Fruit fly (Drosophila melanogaster) whole organism, embryonic: ENCODE data around the gene TwdlW.
A peak's percentile ranks its signal among the peaks of the same experiment; 100 is the strongest.

Experiments
- Antp ChIP-seq: fragments of 200-800 bp; sonication (Bioruptor generic); optimal IDR thresholded peaks from 3 replicates; lab custom pipeline; 2016; ENCODE audit warnings: missing biosample characterization, missing genetic modification characterization
- Atf-2 ChIP-seq: fragments of 200-800 bp; sonication (Bioruptor generic); optimal IDR thresholded peaks from 2 replicates; lab custom pipeline; 2016; ENCODE audit warnings: missing biosample characterization, missing genetic modification characterization
- CG11398 ChIP-seq: fragments of 200-800 bp; sonication (Bioruptor generic); optimal IDR thresholded peaks from 2 replicates; lab custom pipeline; 2016; ENCODE audit warnings: missing biosample characterization, missing genetic modification characterization
- CG12071 ChIP-seq: fragments of 200-800 bp; sonication (Bioruptor generic); optimal IDR thresholded peaks from 3 replicates; lab custom pipeline; 2018; ENCODE audit warnings: missing biosample characterization, mild to moderate bottlenecking, missing genetic modification characterization
- CG12299 ChIP-seq: fragments of 200-800 bp; sonication (Bioruptor generic); optimal IDR thresholded peaks from 2 replicates; lab custom pipeline; 2018; ENCODE audit warnings: missing biosample characterization, mild to moderate bottlenecking, missing genetic modification characterization
- CG13775 ChIP-seq: fragments of 200-800 bp; sonication (Bioruptor generic); optimal IDR thresholded peaks from 3 replicates; lab custom pipeline; 2017; ENCODE audit warnings: missing biosample characterization, mild to moderate bottlenecking, missing genetic modification characterization
- CG15479 ChIP-seq: fragments of 200-800 bp; sonication (Bioruptor generic); optimal IDR thresholded peaks from 3 replicates; lab custom pipeline; 2019; ENCODE audit warnings: missing biosample characterization, mild to moderate bottlenecking, missing genetic modification characterization, moderate library complexity
- CG16815 ChIP-seq: fragments of 200-800 bp; sonication (Bioruptor generic); optimal IDR thresholded peaks from 3 replicates; lab custom pipeline; 2017; ENCODE audit warnings: missing biosample characterization, mild to moderate bottlenecking, missing genetic modification characterization
- CG17359 ChIP-seq: fragments of 200-800 bp; sonication (Bioruptor generic); optimal IDR thresholded peaks from 3 replicates; lab custom pipeline; 2018; ENCODE audit warnings: missing biosample characterization, mild to moderate bottlenecking, missing genetic modification characterization, moderate library complexity
- CG17612 ChIP-seq: fragments of 200-800 bp; sonication (Bioruptor generic); IDR thresholded peaks from 2 replicates; pipeline ENCODE4 v1.3.6; 2022; ENCODE audit warnings: missing biosample characterization, missing genetic modification characterization
- CG18262 ChIP-seq: fragments of 200-800 bp; optimal IDR thresholded peaks from 3 replicates; lab custom pipeline; 2019; ENCODE audit warnings: missing biosample characterization, mild to moderate bottlenecking, missing genetic modification characterization, moderate library complexity
- CG2129 ChIP-seq: fragments of 200-800 bp; sonication (Bioruptor generic); IDR thresholded peaks from 2 replicates; pipeline ENCODE4 v1.3.6; 2022; ENCODE audit warnings: missing biosample characterization, missing genetic modification characterization; ENCODE audit not compliant: partially characterized antibody
- CG2199 ChIP-seq: fragments of 200-800 bp; sonication (Bioruptor generic); IDR thresholded peaks from 3 replicates; pipeline ENCODE4 v1.3.6; 2022; ENCODE audit warnings: missing biosample characterization, missing genetic modification characterization
- CG31388 ChIP-seq: fragments of 200-800 bp; sonication (Bioruptor generic); optimal IDR thresholded peaks from 2 replicates; lab custom pipeline; 2016; ENCODE audit warnings: missing biosample characterization, missing genetic modification characterization
- CG4282 ChIP-seq: fragments of 200-800 bp; sonication (Bioruptor generic); optimal IDR thresholded peaks from 2 replicates; lab custom pipeline; 2016; ENCODE audit warnings: missing biosample characterization, missing genetic modification characterization
- CG4328 ChIP-seq: fragments of 200-800 bp; sonication (Bioruptor generic); optimal IDR thresholded peaks from 3 replicates; lab custom pipeline; 2017; ENCODE audit warnings: missing biosample characterization, missing genetic modification reagents, missing genetic modification characterization
- CG6272 ChIP-seq: fragments of 200-800 bp; sonication (Bioruptor generic); IDR thresholded peaks from 2 replicates; pipeline ENCODE4 v1.3.6; 2022; ENCODE audit warnings: missing biosample characterization, missing genetic modification characterization
- CG7745 ChIP-seq: fragments of 200-800 bp; sonication (Bioruptor generic); optimal IDR thresholded peaks from 2 replicates; lab custom pipeline; 2018; ENCODE audit warnings: missing biosample characterization, mild to moderate bottlenecking, missing genetic modification characterization, moderate library complexity
- CG7786 ChIP-seq: fragments of 200-800 bp; sonication (Bioruptor generic); optimal IDR thresholded peaks from 2 replicates; lab custom pipeline; 2016; ENCODE audit warnings: missing biosample characterization, missing genetic modification characterization
- CG8924 ChIP-seq: fragments of 200-800 bp; optimal IDR thresholded peaks from 3 replicates; lab custom pipeline; 2019; ENCODE audit warnings: missing biosample characterization, mild to moderate bottlenecking, missing genetic modification characterization, moderate library complexity
- CG9797 ChIP-seq: fragments of 200-800 bp; sonication (Bioruptor generic); optimal IDR thresholded peaks from 3 replicates; lab custom pipeline; 2018; ENCODE audit warnings: missing biosample characterization, mild to moderate bottlenecking, missing genetic modification characterization
- Chrac-16 ChIP-seq: fragments of 200-800 bp; sonication (Bioruptor generic); optimal IDR thresholded peaks from 3 replicates; lab custom pipeline; 2016; ENCODE audit warnings: missing biosample characterization, missing genetic modification characterization
- Deaf1 ChIP-seq: fragments of 200-800 bp; optimal IDR thresholded peaks from 3 replicates; lab custom pipeline; 2019; ENCODE audit warnings: missing biosample characterization, mild to moderate bottlenecking, missing genetic modification characterization, moderate library complexity
- Dll ChIP-seq: fragments of 200-800 bp; sonication (Bioruptor generic); IDR thresholded peaks from 4 replicates; pipeline ENCODE4 v1.3.6; 2022; ENCODE audit warnings: missing biosample characterization, missing genetic modification characterization; ENCODE audit not compliant: partially characterized antibody
- Dp ChIP-seq: fragments of 200-800 bp; sonication (Bioruptor generic); optimal IDR thresholded peaks from 2 replicates; lab custom pipeline; 2018; ENCODE audit warnings: missing biosample characterization, mild to moderate bottlenecking, missing genetic modification characterization, moderate library complexity
- Eip74EF ChIP-seq, 2 experiments: fragments of 200-800 bp in 1 of 2; fragments of >200 bp in 1 of 2; sonication (Bioruptor generic) in 1 of 2; optimal IDR thresholded peaks; 2 replicates each; lab custom pipeline; 2017 to 2019; ENCODE audit warnings: missing biosample characterization in 2 of 2, missing genetic modification characterization in 2 of 2, mild to moderate bottlenecking in 1 of 2, moderate library complexity in 1 of 2
- Ets65A ChIP-seq: fragments of 200-800 bp; sonication (Bioruptor generic); peaks from one replicate; lab custom pipeline; 2016; ENCODE audit warnings: missing biosample characterization, missing genetic modification characterization
- Jarid2 ChIP-seq: fragments of 200-800 bp; sonication (Bioruptor generic); optimal IDR thresholded peaks from 3 replicates; lab custom pipeline; 2017; ENCODE audit warnings: mild to moderate bottlenecking, missing biosample characterization, missing genetic modification reagents, missing genetic modification characterization
- Lim3 ChIP-seq: fragments of 200-800 bp; sonication (Bioruptor generic); IDR thresholded peaks from 2 replicates; pipeline ENCODE4 v1.3.6; 2022; ENCODE audit warnings: missing biosample characterization, missing genetic modification characterization
- NC2β ChIP-seq: fragments of 200-800 bp; sonication (Bioruptor generic); optimal IDR thresholded peaks from 2 replicates; lab custom pipeline; 2016; ENCODE audit warnings: missing biosample characterization, missing genetic modification characterization
- abd-A ChIP-seq: fragments of 200-800 bp; sonication (Bioruptor generic); optimal IDR thresholded peaks from 3 replicates; lab custom pipeline; 2019; ENCODE audit warnings: missing biosample characterization, mild to moderate bottlenecking, missing genetic modification characterization, moderate library complexity
- aop ChIP-seq: fragments of 200-800 bp; sonication (Bioruptor generic); IDR thresholded peaks from 2 replicates; pipeline ENCODE4 v1.3.6; 2022; ENCODE audit warnings: missing biosample characterization, missing genetic modification characterization
- ato ChIP-seq: fragments of 200-800 bp; sonication (Bioruptor generic); IDR thresholded peaks from 2 replicates; pipeline ENCODE4 v1.3.6; 2022; ENCODE audit warnings: missing biosample characterization, missing genetic modification characterization; ENCODE audit not compliant: partially characterized antibody
- corto ChIP-seq: fragments of 200-800 bp; sonication (Bioruptor generic); optimal IDR thresholded peaks from 2 replicates; lab custom pipeline; 2016; ENCODE audit warnings: missing biosample characterization, mild to moderate bottlenecking, missing genetic modification characterization, moderate library complexity
- cwo ChIP-seq: fragments of 200-800 bp; sonication (Bioruptor generic); optimal IDR thresholded peaks from 3 replicates; lab custom pipeline; 2017; ENCODE audit warnings: missing biosample characterization, missing genetic modification characterization, mild to moderate bottlenecking, moderate library complexity, missing genetic modification reagents
- hkb ChIP-seq, 2 experiments: fragments of 200-800 bp in 1 of 2; fragments of >200 bp in 1 of 2; sonication (Bioruptor generic) in 1 of 2; IDR thresholded peaks in 1 of 2; optimal IDR thresholded peaks in 1 of 2; 2 replicates each; pipeline versions ENCODE4 v1.3.6 to Lab custom; 2017 to 2022; ENCODE audit warnings: missing biosample characterization in 1 of 2, missing genetic modification characterization in 1 of 2
- odd ChIP-seq: fragments of 200-800 bp; sonication (Bioruptor generic); optimal IDR thresholded peaks from 2 replicates; lab custom pipeline; 2017; ENCODE audit warnings: missing biosample characterization, mild to moderate bottlenecking, missing genetic modification characterization
- otp ChIP-seq: fragments of 200-800 bp; sonication (Bioruptor generic); IDR thresholded peaks from 3 replicates; pipeline ENCODE4, ENCODE4 v1.3.6; 2022; ENCODE audit warnings: missing biosample characterization, missing genetic modification characterization
- pb ChIP-seq: fragments of 200-800 bp; sonication (Bioruptor generic); optimal IDR thresholded peaks from 3 replicates; lab custom pipeline; 2016; ENCODE audit warnings: missing biosample characterization, missing genetic modification characterization
- rib ChIP-seq: fragments of 200-800 bp; sonication (Bioruptor generic); IDR thresholded peaks from 2 replicates; pipeline ENCODE4 v1.3.6; 2022; ENCODE audit warnings: missing biosample characterization, missing genetic modification characterization
- ro ChIP-seq: fragments of 200-800 bp; sonication (Bioruptor generic); IDR thresholded peaks from 2 replicates; pipeline ENCODE4 v1.3.6; 2022; ENCODE audit warnings: missing biosample characterization, missing genetic modification characterization
- schlank ChIP-seq: fragments of 200-800 bp; sonication (Bioruptor generic); optimal IDR thresholded peaks from 2 replicates; lab custom pipeline; 2018; ENCODE audit warnings: missing biosample characterization, mild to moderate bottlenecking, missing genetic modification characterization
- sd ChIP-seq: fragments of 200-800 bp; sonication (Bioruptor generic); optimal IDR thresholded peaks from 3 replicates; lab custom pipeline; 2018; ENCODE audit warnings: missing biosample characterization, mild to moderate bottlenecking, missing genetic modification characterization, moderate library complexity
- tap ChIP-seq: fragments of 200-800 bp; optimal IDR thresholded peaks from 3 replicates; lab custom pipeline; 2019; ENCODE audit warnings: missing biosample characterization, mild to moderate bottlenecking, missing genetic modification characterization, moderate library complexity
- tin ChIP-seq: fragments of 200-800 bp; sonication (Bioruptor generic); optimal IDR thresholded peaks from 3 replicates; lab custom pipeline; 2016; ENCODE audit warnings: missing biosample characterization, missing genetic modification characterization
- trem ChIP-seq: fragments of 200-800 bp; optimal IDR thresholded peaks from 3 replicates; lab custom pipeline; 2019; ENCODE audit warnings: missing biosample characterization, mild to moderate bottlenecking, missing genetic modification characterization, moderate library complexity
- vfl ChIP-seq: fragments of 200-800 bp; sonication (Bioruptor generic); optimal IDR thresholded peaks from 2 replicates; lab custom pipeline; 2016; ENCODE audit warnings: missing biosample characterization, missing genetic modification characterization
- wor ChIP-seq: fragments of 200-800 bp; sonication (Bioruptor generic); IDR thresholded peaks from 2 replicates; pipeline ENCODE4 v1.3.6; 2022; ENCODE audit warnings: missing biosample characterization, missing genetic modification characterization
- zen2 ChIP-seq: fragments of 200-800 bp; sonication (Bioruptor generic); IDR thresholded peaks from 3 replicates; pipeline ENCODE4 v1.3.6; 2022; ENCODE audit warnings: missing biosample characterization, missing genetic modification characterization; ENCODE audit not compliant: partially characterized antibody

Gene TwdlW

DNA sequence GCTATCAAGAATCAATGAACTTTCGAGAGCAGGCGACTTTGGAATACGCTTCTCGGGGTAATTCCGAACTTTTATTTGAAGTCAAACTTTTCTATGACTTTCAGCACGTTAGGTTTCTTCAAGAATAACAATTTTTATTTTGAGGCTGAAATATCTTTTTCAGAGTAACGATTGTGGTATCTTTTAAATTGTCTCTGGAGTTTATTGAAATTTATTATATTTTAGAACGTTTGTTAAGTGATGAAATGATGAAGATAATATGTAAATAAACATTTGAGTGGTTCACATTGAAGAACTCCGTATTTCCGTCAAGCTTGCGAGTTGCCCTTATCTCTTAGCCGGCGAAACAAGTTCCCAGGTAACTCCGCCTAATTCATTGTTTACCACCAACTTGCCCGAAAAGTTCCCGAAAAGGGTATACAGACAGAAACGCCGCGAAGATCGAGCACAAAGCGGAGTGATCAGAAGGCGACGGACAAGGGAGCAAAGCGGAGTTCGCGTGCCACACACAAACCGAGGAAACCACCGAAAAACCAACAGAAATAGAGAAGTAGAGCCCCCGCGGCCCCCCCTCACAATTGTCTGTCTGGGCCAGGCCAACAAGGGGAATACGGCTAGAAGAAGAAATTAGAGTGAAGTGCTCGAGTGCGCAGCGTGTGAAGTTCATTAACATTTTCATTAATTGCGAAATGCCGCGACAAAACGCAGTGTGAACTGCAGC, 24.4 kb downstream of the TwdlW start (continued):
- TF ChIP-seq pb (GFP tag; lab: Kevin White, UChicago) (no peak), CG2199 (GFP tag; lab: Robert Waterston, UW) (peak; percentile 67; the same call in 2 of the 3 replicates), CG13775 (GFP tag; lab: Kevin White, UChicago) (no peak), CG16815 (GFP tag; lab: Kevin White, UChicago) (peak; percentile 7), CG17612 (GFP tag; lab: Robert Waterston, UW) (no peak), tin (no peak), ato (GFP tag; lab: Robert Waterston, UW) (no peak), zen2 (no peak), Lim3 (GFP tag; lab: Robert Waterston, UW) (no peak), schlank (tag; lab: Kevin White, UChicago) (no peak), abd-A (no peak), rib (peak; percentile 20; the same call in 1 of the 2 replicates), CG4328 (GFP tag; lab: Kevin White, UChicago) (no peak), CG2129 (GFP tag; lab: Robert Waterston, UW) (no peak), odd (GFP tag; lab: Kevin White, UChicago) (no peak), CG31388 (GFP tag; lab: Kevin White, UChicago) (no peak), Atf-2 (GFP tag; lab: Kevin White, UChicago) (no peak), CG6272 (GFP tag; lab: Robert Waterston, UW) (no peak), corto (GFP tag; lab: Kevin White, UChicago) (no peak), Jarid2 (GFP tag; lab: Kevin White, UChicago) (no peak), vfl (GFP tag; lab: Kevin White, UChicago) (no peak), CG7745 (no peak), sd (tag; lab: Kevin White, UChicago) (no peak), wor (no peak), CG4282 (GFP tag; lab: Kevin White, UChicago) (no peak), NC2β (no peak), CG18262 (peak; percentile 75), Dll (GFP tag; lab: Robert Waterston, UW) (no peak), ro (GFP tag; lab: Robert Waterston, UW) (no peak), Chrac-16 (no peak), CG17359 (tag; lab: Kevin White, UChicago) (no peak), CG15479 (no peak), CG8924 (tag; lab: Kevin White, UChicago) (peak; percentile 12), aop (GFP tag; lab: Robert Waterston, UW) (no peak), Ets65A (no peak), tap (tag; lab: Kevin White, UChicago) (no peak), hkb (optimal IDR thresholded peaks at IDR 0.05; lab: Kevin White, UChicago) (no peak), hkb (GFP tag; IDR thresholded peaks at IDR 0.05; lab: Robert Waterston, UW) (no peak), CG11398 (GFP tag; lab: Kevin White, UChicago) (no peak), CG9797 (GFP tag; lab: Kevin White, UChicago) (no peak), Antp (GFP tag; lab: Kevin White, UChicago) (no peak), Eip74EF (GFP tag; optimal IDR thresholded peaks at IDR 0.05; lab: Kevin White, UChicago) (no peak), Dp (GFP tag; lab: Kevin White, UChicago) (no peak), CG12071 (GFP tag; lab: Kevin White, UChicago) (no peak), otp (0 out of 3 replicates have a peak, but pooled peaks have one; percentile 35), CG12299 (tag; lab: Kevin White, UChicago) (no peak), Deaf1 (tag; lab: Kevin White, UChicago) (no peak), trem (tag; lab: Kevin White, UChicago) (peak; percentile 36), CG7786 (GFP tag; lab: Kevin White, UChicago) (no peak), cwo (GFP tag; lab: Kevin White, UChicago) (no peak)
